Fruit fly (Drosophila melanogaster) whole organism, pupa: ENCODE results near the gene CG7025.

ENCODE experiments used
- CG12605 ChIP-seq: fragments of 200-800 bp; sonication (Bioruptor generic); IDR thresholded peaks from 2 replicates; pipeline ENCODE4 v1.3.6; 2022; ENCODE audit warnings: missing biosample characterization, missing genetic modification characterization
- CG32121 ChIP-seq: fragments of 200-800 bp; sonication (Bioruptor generic); IDR thresholded peaks from 2 replicates; pipeline ENCODE4 v1.3.6; 2022; ENCODE audit warnings: missing biosample characterization, missing genetic modification characterization
- CG9948 ChIP-seq: fragments of 200-800 bp; sonication (Bioruptor generic); optimal IDR thresholded peaks from 2 replicates; lab custom pipeline; 2018; ENCODE audit warnings: missing biosample characterization, mild to moderate bottlenecking, missing genetic modification characterization, moderate library complexity
- D1 ChIP-seq: fragments of 200-800 bp; sonication (Bioruptor generic); optimal IDR thresholded peaks from 2 replicates; lab custom pipeline; 2018; ENCODE audit warnings: missing biosample characterization, mild to moderate bottlenecking, missing genetic modification characterization, moderate library complexity
- EcR ChIP-seq: fragments of 200-800 bp; sonication (Bioruptor generic); optimal IDR thresholded peaks from 3 replicates; lab custom pipeline; 2019; ENCODE audit warnings: missing biosample characterization, missing genetic modification characterization, mild to moderate bottlenecking, moderate library complexity, missing genetic modification reagents
- Pif1B ChIP-seq: fragments of 200-800 bp; sonication (Bioruptor generic); optimal IDR thresholded peaks from 3 replicates; lab custom pipeline; 2016; ENCODE audit warnings: missing biosample characterization, missing genetic modification characterization
- Snoo ChIP-seq: fragments of 200-800 bp; sonication (Bioruptor generic); optimal IDR thresholded peaks from 3 replicates; lab custom pipeline; 2017; ENCODE audit warnings: missing biosample characterization, mild to moderate bottlenecking, missing genetic modification characterization, inconsistent platforms
- gl ChIP-seq: fragments of 200-800 bp; sonication (Bioruptor generic); optimal IDR thresholded peaks from 2 replicates; lab custom pipeline; 2018; ENCODE audit warnings: missing biosample characterization, mild to moderate bottlenecking, missing genetic modification characterization
- rn ChIP-seq: fragments of 200-800 bp; sonication (Bioruptor generic); IDR thresholded peaks from 2 replicates; pipeline ENCODE4 v1.3.6; 2022; ENCODE audit warnings: missing biosample characterization, missing genetic modification characterization

- TF ChIP-seq D1 (tag; lab: Kevin White, UChicago) (no peak), CG32121 (GFP tag; lab: Robert Waterston, UW) (no peak), EcR (GFP tag; lab: Kevin White, UChicago) (no peak), CG12605 (no peak), Pif1B (GFP tag; lab: Kevin White, UChicago) (no peak), gl (no peak), CG9948 (tag; lab: Kevin White, UChicago) (no peak), rn (GFP tag; lab: Robert Waterston, UW) (no peak), Snoo (tag; lab: Kevin White, UChicago) (no peak)
Observed at dm6 chr2L:7680298-7680697, 12.2 kb downstream of the CG7025 start.
